Fruit fly (Drosophila melanogaster): ENCODE measurements around the gene CG13002.

DNA sequence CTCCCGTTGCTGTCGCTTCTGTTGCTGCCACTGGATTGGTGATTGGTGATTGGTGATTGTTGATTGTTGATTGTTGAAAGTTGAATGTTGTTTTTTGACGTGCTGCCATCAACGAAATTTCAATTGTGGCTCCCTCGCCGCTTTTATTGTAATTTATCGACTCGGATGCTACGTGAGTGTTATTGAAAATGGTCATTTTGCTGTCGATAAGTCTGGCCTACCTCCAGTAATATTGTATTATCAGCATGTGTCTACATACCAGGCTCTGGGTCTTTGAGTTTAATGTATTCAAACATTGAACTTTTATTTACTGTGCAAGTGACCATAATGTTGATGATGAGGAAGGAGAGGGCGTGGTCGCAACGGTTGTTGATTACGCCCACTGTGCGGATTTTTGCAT is 12.8 kb downstream of the CG13002 start:
- TF ChIP-seq CTCF (optimal IDR thresholded peaks at IDR 0.05): no peak
- no peak for TF ChIP-seq CG8478 (optimal IDR thresholded peaks at IDR 0.05)

All from S2 (cell line).